Worm (Caenorhabditis elegans) whole organism, L2 larva: ENCODE measurements around the gene sre-13.

Source experiments
- F13H6.1 ChIP-seq: sonication (generic microtip); optimal IDR thresholded peaks from 2 replicates; lab custom pipeline; 2016; ENCODE audit warnings: missing genetic modification characterization, missing compliant biosample characterization
- ZK546.5 ChIP-seq: sonication (generic microtip); optimal IDR thresholded peaks from 2 replicates; lab custom pipeline; 2017; ENCODE audit warnings: missing biosample characterization, missing genetic modification characterization
- alr-1 ChIP-seq: fragments of 150-350 bp; optimal IDR thresholded peaks from 2 replicates; lab custom pipeline; 2014; ENCODE audit warnings: missing biosample characterization, missing genetic modification characterization
- egl-27 ChIP-seq: sonication (generic microtip); optimal IDR thresholded peaks from 3 replicates; lab custom pipeline; 2017; ENCODE audit warnings: missing biosample characterization, missing genetic modification reagents, missing genetic modification characterization
- fos-1 ChIP-seq: fragments of 150-350 bp; optimal IDR thresholded peaks from 2 replicates; lab custom pipeline; 2014; ENCODE audit warnings: missing biosample characterization, missing genetic modification characterization
- lsy-2 ChIP-seq, 2 experiments: fragments of 150-350 bp in 1 of 2; sonication (generic microtip) in 1 of 2; optimal IDR thresholded peaks; 2 replicates each; lab custom pipeline; 2014 to 2017; ENCODE audit warnings: missing biosample characterization in 2 of 2, missing genetic modification characterization in 2 of 2
- mdl-1 ChIP-seq, 2 experiments: fragments of 150-350 bp in 1 of 2; sonication (generic microtip) in 1 of 2; optimal IDR thresholded peaks; 2 replicates each; lab custom pipeline; 2017; ENCODE audit warnings: missing biosample characterization in 2 of 2, missing genetic modification characterization in 2 of 2
- unc-62 ChIP-seq: fragments of 150-350 bp; optimal IDR thresholded peaks from 2 replicates; lab custom pipeline; 2014; ENCODE audit warnings: missing biosample characterization, missing genetic modification reagents, missing genetic modification characterization
- ztf-11 ChIP-seq: sonication (generic microtip); optimal IDR thresholded peaks from 2 replicates; lab custom pipeline; 2017; ENCODE audit warnings: missing biosample characterization, missing genetic modification characterization
- ztf-4 ChIP-seq: fragments of 150-350 bp; optimal IDR thresholded peaks from 2 replicates; lab custom pipeline; 2014; ENCODE audit warnings: missing biosample characterization, missing genetic modification characterization

- TF ChIP-seq mdl-1 (tag; optimal IDR thresholded peaks at IDR 0.05; lab: Kevin White, UChicago), result no peak
- TF ChIP-seq F13H6.1 (tag; lab: Kevin White, UChicago), result no peak
- peak; percentile 62 for TF ChIP-seq fos-1 (tag; lab: Kevin White, UChicago)
- no peak for TF ChIP-seq ztf-11 (tag; lab: Kevin White, UChicago)
- TF ChIP-seq lsy-2 (tag; optimal IDR thresholded peaks at IDR 0.05; lab: Kevin White, UChicago), result no peak
- TF ChIP-seq ZK546.5, result no peak
- no peak for TF ChIP-seq egl-27 (tag; lab: Kevin White, UChicago)
- no peak for TF ChIP-seq unc-62
- no peak for TF ChIP-seq alr-1
- no peak for TF ChIP-seq ztf-4 (tag; lab: Kevin White, UChicago)
Observed at ce11 chrII:14616927-14617326, 19.7 kb downstream of the sre-13 start.
